Worm (Caenorhabditis elegans): ENCODE results near the gene rpb-2.

The rpb-2 gene

DNA sequence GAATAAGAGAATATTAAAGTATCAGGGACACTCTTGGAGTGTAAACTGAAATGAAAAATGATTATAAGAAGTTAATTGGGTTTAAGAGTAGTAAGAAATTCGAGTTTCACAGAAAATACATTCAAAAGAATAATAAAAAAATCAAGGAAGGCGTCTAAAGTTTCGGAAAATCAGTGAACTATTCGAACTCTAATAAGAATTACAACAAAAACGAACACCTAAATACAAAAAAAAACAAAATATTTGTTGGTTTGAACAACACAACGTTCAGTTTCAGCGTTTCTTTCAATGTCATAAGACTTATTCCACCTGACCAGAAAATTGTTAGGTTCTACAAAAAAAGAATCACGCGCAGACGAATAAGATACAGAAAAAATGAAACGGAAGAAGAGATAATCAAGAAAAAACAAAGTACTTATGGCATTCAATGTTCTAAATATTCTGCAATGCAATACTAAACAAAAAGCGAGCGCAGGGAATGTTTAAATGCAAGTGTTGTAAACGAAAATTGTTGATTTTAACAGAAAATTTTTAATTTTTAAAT, 40.3 kb upstream of the rpb-2 start, which contains the start of gene nhl-2:
Gene nhl-2, minus strand, starts transcription at position 51 of the 544 bp plus-strand sequence.
- TF ChIP-seq Y22D7AL.16 (tag; optimal IDR thresholded peaks at IDR 0.05) (no peak), ceh-31 (tag; optimal IDR thresholded peaks at IDR 0.05) (no peak), elt-4 (tag; optimal IDR thresholded peaks at IDR 0.05) (no peak), ceh-14 (tag; optimal IDR thresholded peaks at IDR 0.05) (no peak), rnt-1 (tag; optimal IDR thresholded peaks at IDR 0.05) (no peak), npax-4 (tag; optimal IDR thresholded peaks at IDR 0.05) (no peak), hlh-13 (GFP tag; optimal IDR thresholded peaks at IDR 0.05) (no peak), ceh-19 (GFP tag; optimal IDR thresholded peaks at IDR 0.05) (no peak), mec-3 (tag; optimal IDR thresholded peaks at IDR 0.05; ENCODE audit: borderline replicate concordance) (no peak)

DNA sequence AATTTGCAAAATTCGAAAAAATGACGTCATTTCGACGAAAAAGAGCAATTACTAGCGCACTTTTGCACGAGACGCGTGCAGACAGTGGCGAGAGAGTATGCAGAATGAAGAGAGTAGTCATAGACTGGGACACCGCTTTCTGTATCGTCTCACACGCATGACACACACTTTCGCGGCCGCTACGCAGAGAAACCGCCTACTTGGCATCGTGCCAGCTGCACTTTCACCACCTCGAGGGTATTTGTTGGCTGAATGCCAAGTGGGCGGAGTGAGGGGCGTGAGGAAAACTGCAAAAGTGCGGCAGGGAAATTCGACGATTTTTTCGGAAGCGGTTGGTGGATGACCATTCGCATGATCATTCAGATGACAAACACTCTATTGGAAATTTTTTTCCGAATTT, 39.6 kb upstream of the rpb-2 start:
- TF ChIP-seq ceh-18 (tag; optimal IDR thresholded peaks at IDR 0.05) = peak; percentile 99
- TF ChIP-seq nhr-232 (tag; optimal IDR thresholded peaks at IDR 0.05) = no peak
- TF ChIP-seq K09A11.1 (tag; optimal IDR thresholded peaks at IDR 0.05; ENCODE audit: insufficient read depth) = peak; percentile 33
- TF ChIP-seq ztf-16 (tag; optimal IDR thresholded peaks at IDR 0.05) = peak; percentile 15
- TF ChIP-seq madf-2 (tag; optimal IDR thresholded peaks at IDR 0.05) = peak; percentile 63
- TF ChIP-seq pha-4 (tag; optimal IDR thresholded peaks at IDR 0.05) = no peak
- peak; percentile 23 for TF ChIP-seq ceh-48 (tag; optimal IDR thresholded peaks at IDR 0.05)
- TF ChIP-seq unc-42 (tag; optimal IDR thresholded peaks at IDR 0.05) = peak; percentile 89
- TF ChIP-seq F13H6.1 (tag; optimal IDR thresholded peaks at IDR 0.05) = peak; percentile 89
- TF ChIP-seq elt-2 (tag; optimal IDR thresholded peaks at IDR 0.05) = peak; percentile 70
- TF ChIP-seq fax-1 (tag; optimal IDR thresholded peaks at IDR 0.05) = no peak
- peak; percentile 52 for TF ChIP-seq tbx-7 (tag; optimal IDR thresholded peaks at IDR 0.05)
- peak; percentile 98 for TF ChIP-seq hlh-30 (tag; optimal IDR thresholded peaks at IDR 0.05; ENCODE audit: insufficient read depth)
- TF ChIP-seq ceh-31 (tag; optimal IDR thresholded peaks at IDR 0.05) = peak; percentile 98
- TF ChIP-seq mec-3 (tag; optimal IDR thresholded peaks at IDR 0.05; ENCODE audit: borderline replicate concordance) = no peak
- peak; percentile 5 for TF ChIP-seq ceh-30 (tag; optimal IDR thresholded peaks at IDR 0.05)
- TF ChIP-seq dmd-4 (tag; optimal IDR thresholded peaks at IDR 0.05; ENCODE audit: borderline replicate concordance) = peak; percentile 85
- TF ChIP-seq ceh-6 (GFP tag; optimal IDR thresholded peaks at IDR 0.05) = peak; percentile 53
- peak; percentile 95 for TF ChIP-seq ceh-34 (tag; optimal IDR thresholded peaks at IDR 0.05)
- peak; percentile 37 for TF ChIP-seq hlh-6 (tag; optimal IDR thresholded peaks at IDR 0.05)
- TF ChIP-seq ceh-45 (GFP tag; IDR thresholded peaks at IDR 0.05) = no peak
- peak; percentile 41 for TF ChIP-seq ceh-22 (tag; optimal IDR thresholded peaks at IDR 0.05)
- TF ChIP-seq T23F11.4 (GFP tag; optimal IDR thresholded peaks at IDR 0.05) = peak; percentile 40
- TF ChIP-seq ama-1 (optimal IDR thresholded peaks at IDR 0.05) = no peak
- peak; percentile 56 for TF ChIP-seq ceh-19 (GFP tag; optimal IDR thresholded peaks at IDR 0.05)
- peak; percentile 70 for TF ChIP-seq syd-9 (tag; optimal IDR thresholded peaks at IDR 0.05)
- TF ChIP-seq ceh-14 (tag; optimal IDR thresholded peaks at IDR 0.05) = peak; percentile 88
- TF ChIP-seq Y22D7AL.16 (tag; optimal IDR thresholded peaks at IDR 0.05) = no peak
- no peak for TF ChIP-seq hlh-13 (GFP tag; optimal IDR thresholded peaks at IDR 0.05)
- peak; percentile 25 for TF ChIP-seq eyg-1 (tag; optimal IDR thresholded peaks at IDR 0.05)
- peak; percentile 60 for TF ChIP-seq C08G9.2 (tag; optimal IDR thresholded peaks at IDR 0.05)
- no peak for TF ChIP-seq hlh-15 (tag; optimal IDR thresholded peaks at IDR 0.05)
- no peak for TF ChIP-seq zip-5 (tag; optimal IDR thresholded peaks at IDR 0.05)
- TF ChIP-seq ref-2 (tag; optimal IDR thresholded peaks at IDR 0.05) = peak; percentile 96
- peak; percentile 77 for TF ChIP-seq pqm-1 (tag; optimal IDR thresholded peaks at IDR 0.05)
- peak; percentile 54 for TF ChIP-seq unc-86 (tag; optimal IDR thresholded peaks at IDR 0.05)
- peak; percentile 93 for TF ChIP-seq dve-1 (tag; optimal IDR thresholded peaks at IDR 0.05)
- peak; percentile 43 for TF ChIP-seq pha-2 (tag; optimal IDR thresholded peaks at IDR 0.05)
- no peak; the same call in 1 of the 2 replicates for TF ChIP-seq sox-2 (GFP tag; IDR thresholded peaks at IDR 0.05)
- TF ChIP-seq pax-1 (tag; optimal IDR thresholded peaks at IDR 0.05) = peak; percentile 45
- peak; percentile 70 for TF ChIP-seq ceh-2 (tag; optimal IDR thresholded peaks at IDR 0.05)
- TF ChIP-seq sdc-2 (tag; optimal IDR thresholded peaks at IDR 0.05) = peak; percentile 75
- TF ChIP-seq npax-4 (tag; optimal IDR thresholded peaks at IDR 0.05) = no peak
- TF ChIP-seq pros-1 (tag; optimal IDR thresholded peaks at IDR 0.05) = peak; percentile 92
- TF ChIP-seq odd-2 (tag; optimal IDR thresholded peaks at IDR 0.05) = no peak
- TF ChIP-seq nfya-1 (tag; optimal IDR thresholded peaks at IDR 0.05) = peak; percentile 97
- TF ChIP-seq hlh-8 (tag; optimal IDR thresholded peaks at IDR 0.05) = peak; percentile 40
- no peak for TF ChIP-seq ttx-3 (tag; optimal IDR thresholded peaks at IDR 0.05)
